Fruit fly (Drosophila melanogaster) S2 (cell line): ENCODE data around the gene Cubn2.

ENCODE experiments used
- CG8478 ChIP-seq: fragments of >200 bp; optimal IDR thresholded peaks from 2 replicates; lab custom pipeline; 2018
- CTCF ChIP-seq, 2 experiments: fragments of >200 bp; optimal IDR thresholded peaks; 2 replicates each; lab custom pipeline; 2018

- no peak for TF ChIP-seq CG8478
- no peak for TF ChIP-seq CTCF (optimal IDR thresholded peaks at IDR 0.05; lab: Kevin White, UChicago)
Observed at dm6 chr3L:11766563-11766962, 48.0 kb downstream of the Cubn2 start.
